Worm (Caenorhabditis elegans) whole organism, L1 larva: ENCODE data around the gene srv-5.

Experiments
- C16A3.4 ChIP-seq: fragments of 150-350 bp; optimal IDR thresholded peaks from 2 replicates; lab custom pipeline; 2014; ENCODE audit warnings: missing biosample characterization, missing genetic modification characterization
- C34B4.2 ChIP-seq: sonication (generic microtip); optimal IDR thresholded peaks from 2 replicates; lab custom pipeline; 2017; ENCODE audit warnings: mild to moderate bottlenecking, missing genetic modification characterization, missing compliant biosample characterization
- aha-1 ChIP-seq: fragments of 150-350 bp; optimal IDR thresholded peaks from 2 replicates; lab custom pipeline; 2014; ENCODE audit warnings: missing biosample characterization, missing genetic modification characterization
- alr-1 ChIP-seq: fragments of 200-800 bp; sonication (Bioruptor generic); optimal IDR thresholded peaks from 2 replicates; lab custom pipeline; 2018; ENCODE audit warnings: borderline replicate concordance, mild to moderate bottlenecking, missing genetic modification characterization, missing compliant biosample characterization
- ceh-63 ChIP-seq: fragments of 200-800 bp; sonication (Bioruptor generic); optimal IDR thresholded peaks from 2 replicates; lab custom pipeline; 2018; ENCODE audit warnings: mild to moderate bottlenecking, missing genetic modification characterization, missing compliant biosample characterization
- ceh-8 ChIP-seq: fragments of 200-800 bp; sonication (Bioruptor generic); optimal IDR thresholded peaks from 2 replicates; lab custom pipeline; 2018; ENCODE audit warnings: mild to moderate bottlenecking, missing genetic modification characterization, moderate library complexity, missing compliant biosample characterization
- ceh-88 ChIP-seq: fragments of 200-800 bp; sonication (Bioruptor generic); IDR thresholded peaks from 2 replicates; pipeline ENCODE4 v1.3.6; 2022; ENCODE audit warnings: missing genetic modification characterization, missing compliant biosample characterization
- ceh-90 ChIP-seq: sonication (generic microtip); optimal IDR thresholded peaks from 2 replicates; lab custom pipeline; 2016; ENCODE audit warnings: missing genetic modification characterization, missing compliant biosample characterization
- ces-1 ChIP-seq: fragments of 150-350 bp; optimal IDR thresholded peaks from 2 replicates; lab custom pipeline; 2014; ENCODE audit warnings: missing biosample characterization, missing genetic modification reagents, missing genetic modification characterization
- dpl-1 ChIP-seq, 3 experiments: fragments of 150-350 bp in 2 of 3; sonication (generic microtip) in 1 of 3; optimal IDR thresholded peaks; 2 replicates each; lab custom pipeline; 2014 to 2017; ENCODE audit warnings: missing biosample characterization in 3 of 3, missing genetic modification characterization in 3 of 3, missing genetic modification reagents in 3 of 3
- dsc-1 ChIP-seq: sonication (generic microtip); optimal IDR thresholded peaks from 2 replicates; lab custom pipeline; 2016; ENCODE audit warnings: mild to moderate bottlenecking, missing genetic modification characterization, missing compliant biosample characterization
- efl-1 ChIP-seq, 4 experiments: fragments of 150-350 bp; optimal IDR thresholded peaks in 3 of 4; peaks in 1 of 4; 1 replicate in 1 of 4; 2 replicates in 3 of 4; lab custom pipeline; 2014; ENCODE audit warnings: missing biosample characterization in 2 of 4, missing genetic modification characterization in 2 of 4, missing genetic modification reagents in 2 of 4
- efl-3 ChIP-seq: fragments of 200-800 bp; sonication (Bioruptor generic); optimal IDR thresholded peaks from 2 replicates; lab custom pipeline; 2018; ENCODE audit warnings: mild to moderate bottlenecking, missing genetic modification characterization, missing compliant biosample characterization
- egl-13 ChIP-seq: sonication (generic microtip); optimal IDR thresholded peaks from 2 replicates; lab custom pipeline; 2016; ENCODE audit warnings: missing genotype, missing genetic modification reagents, missing genetic modification characterization, missing compliant biosample characterization
- elt-2 ChIP-seq: sonication (generic microtip); optimal IDR thresholded peaks from 2 replicates; lab custom pipeline; 2016; ENCODE audit warnings: missing genetic modification characterization, mild to moderate bottlenecking, inconsistent platforms, missing compliant biosample characterization, missing genetic modification reagents
- elt-3 ChIP-seq, 6 experiments: fragments of 150-350 bp in 1 of 6; sonication (generic microtip); optimal IDR thresholded peaks; 2 replicates each; lab custom pipeline; 2017 to 2018; ENCODE audit warnings: missing biosample characterization in 6 of 6, missing genetic modification characterization in 6 of 6, inconsistent platforms in 1 of 6
- ets-5 ChIP-seq: fragments of 200-800 bp; sonication (Bioruptor generic); IDR thresholded peaks from 2 replicates; pipeline ENCODE4 v1.3.6; 2022; ENCODE audit warnings: missing genetic modification characterization, missing compliant biosample characterization
- fkh-10 ChIP-seq: sonication (generic microtip); optimal IDR thresholded peaks from 2 replicates; lab custom pipeline; 2017; ENCODE audit warnings: missing biosample characterization, missing genetic modification reagents, missing genetic modification characterization
- fkh-8 ChIP-seq: sonication (generic microtip); optimal IDR thresholded peaks from 2 replicates; lab custom pipeline; 2016; ENCODE audit warnings: mild to moderate bottlenecking, missing genetic modification characterization, missing compliant biosample characterization
- fos-1 ChIP-seq: fragments of 150-350 bp; optimal IDR thresholded peaks from 2 replicates; lab custom pipeline; 2014; ENCODE audit warnings: missing biosample characterization, missing genetic modification characterization
- hlh-17 ChIP-seq: fragments of 200-800 bp; sonication (Bioruptor generic); optimal IDR thresholded peaks from 2 replicates; lab custom pipeline; 2018; ENCODE audit warnings: missing genetic modification characterization, mild to moderate bottlenecking, missing compliant biosample characterization, moderate library complexity, borderline replicate concordance
- irx-1 ChIP-seq: sonication (generic microtip); optimal IDR thresholded peaks from 2 replicates; lab custom pipeline; 2016; ENCODE audit warnings: missing genetic modification characterization, missing compliant biosample characterization
- lin-13 ChIP-seq: fragments of 150-350 bp; optimal IDR thresholded peaks from 2 replicates; lab custom pipeline; 2014; ENCODE audit warnings: missing biosample characterization, missing genetic modification reagents, missing genetic modification characterization
- lin-14 ChIP-seq: fragments of 200-800 bp; sonication (Bioruptor generic); optimal IDR thresholded peaks from 2 replicates; lab custom pipeline; 2018; ENCODE audit warnings: mild to moderate bottlenecking, missing genetic modification characterization, moderate library complexity, missing compliant biosample characterization
- lin-35 ChIP-seq, 2 experiments: fragments of 150-350 bp; optimal IDR thresholded peaks; 2 replicates each; lab custom pipeline; 2014; ENCODE audit warnings: missing biosample characterization in 2 of 2, missing genetic modification characterization in 2 of 2, missing genetic modification reagents in 2 of 2
- lin-39 ChIP-seq: fragments of 150-350 bp; optimal IDR thresholded peaks from 2 replicates; lab custom pipeline; 2014; ENCODE audit warnings: missing biosample characterization, missing genetic modification reagents, missing genetic modification characterization
- mab-9 ChIP-seq: fragments of 200-800 bp; sonication (Bioruptor generic); IDR thresholded peaks from 2 replicates; pipeline ENCODE4 v1.3.6; 2022; ENCODE audit warnings: missing genetic modification reagents, missing genetic modification characterization, missing compliant biosample characterization
- mep-1 ChIP-seq: fragments of 150-350 bp; optimal IDR thresholded peaks from 2 replicates; lab custom pipeline; 2014; ENCODE audit warnings: missing biosample characterization, missing genetic modification characterization
- nhr-12 ChIP-seq: sonication (generic microtip); optimal IDR thresholded peaks from 2 replicates; lab custom pipeline; 2017; ENCODE audit warnings: missing biosample characterization, missing genetic modification characterization
- nhr-20 ChIP-seq: sonication (generic microtip); optimal IDR thresholded peaks from 2 replicates; lab custom pipeline; 2016; ENCODE audit warnings: mild to moderate bottlenecking, missing genetic modification characterization, missing compliant biosample characterization
- nhr-28 ChIP-seq: fragments of 150-350 bp; optimal IDR thresholded peaks from 2 replicates; lab custom pipeline; 2014; ENCODE audit warnings: missing biosample characterization, missing genetic modification characterization
- nhr-47 ChIP-seq: sonication (generic microtip); optimal IDR thresholded peaks from 2 replicates; lab custom pipeline; 2016; ENCODE audit warnings: mild to moderate bottlenecking, missing genetic modification characterization, moderate library complexity, missing compliant biosample characterization
- nhr-71 ChIP-seq: sonication (generic microtip); optimal IDR thresholded peaks from 2 replicates; lab custom pipeline; 2016; ENCODE audit warnings: mild to moderate bottlenecking, missing genetic modification characterization, moderate library complexity, missing compliant biosample characterization
- nhr-76 ChIP-seq: sonication (generic microtip); optimal IDR thresholded peaks from 2 replicates; lab custom pipeline; 2017; ENCODE audit warnings: missing biosample characterization, missing genetic modification characterization
- nhr-77 ChIP-seq: fragments of 150-350 bp; optimal IDR thresholded peaks from 2 replicates; lab custom pipeline; 2014; ENCODE audit warnings: missing biosample characterization, missing genetic modification characterization
- nhr-84 ChIP-seq: sonication (generic microtip); optimal IDR thresholded peaks from 2 replicates; lab custom pipeline; 2017; ENCODE audit warnings: missing biosample characterization, missing genetic modification characterization
- nhr-85 ChIP-seq: sonication (generic microtip); peaks from one replicate; lab custom pipeline; 2016; ENCODE audit warnings: missing genetic modification characterization, inconsistent platforms, missing compliant biosample characterization
- rnt-1 ChIP-seq: sonication (generic microtip); optimal IDR thresholded peaks from 2 replicates; lab custom pipeline; 2016; ENCODE audit warnings: mild to moderate bottlenecking, missing genetic modification characterization, moderate library complexity, missing compliant biosample characterization
- skn-1 ChIP-seq: fragments of 150-350 bp; optimal IDR thresholded peaks from 2 replicates; lab custom pipeline; 2014; ENCODE audit warnings: missing biosample characterization, missing genetic modification characterization
- snpc-4 ChIP-seq: fragments of 150-350 bp; optimal IDR thresholded peaks from 2 replicates; lab custom pipeline; 2014; ENCODE audit warnings: missing biosample characterization, missing genetic modification characterization
- snu-23 ChIP-seq: sonication (generic microtip); optimal IDR thresholded peaks from 2 replicates; lab custom pipeline; 2016; ENCODE audit warnings: missing genetic modification characterization, missing compliant biosample characterization
- swsn-7 ChIP-seq: sonication (generic microtip); optimal IDR thresholded peaks from 2 replicates; lab custom pipeline; 2016; ENCODE audit warnings: missing genetic modification characterization, missing compliant biosample characterization
- unc-30 ChIP-seq: sonication (generic microtip); optimal IDR thresholded peaks from 2 replicates; lab custom pipeline; 2017; ENCODE audit warnings: missing biosample characterization, missing genetic modification characterization
- unc-98 ChIP-seq: fragments of 200-800 bp; sonication (Bioruptor generic); IDR thresholded peaks from 2 replicates; pipeline ENCODE4 v1.3.6; 2022; ENCODE audit warnings: missing genetic modification characterization, missing compliant biosample characterization
- vab-15 ChIP-seq: sonication (generic microtip); optimal IDR thresholded peaks from 2 replicates; lab custom pipeline; 2017; ENCODE audit warnings: missing genotype, mild to moderate bottlenecking, missing genetic modification characterization, missing compliant biosample characterization
- xbp-1 ChIP-seq: sonication (generic microtip); optimal IDR thresholded peaks from 2 replicates; lab custom pipeline; 2016; ENCODE audit warnings: missing genetic modification characterization, missing compliant biosample characterization
- zip-4 ChIP-seq: fragments of 200-800 bp; sonication (Bioruptor generic); optimal IDR thresholded peaks from 2 replicates; lab custom pipeline; 2018; ENCODE audit warnings: mild to moderate bottlenecking, missing genetic modification characterization, moderate library complexity, missing compliant biosample characterization
- ztf-11 ChIP-seq, 2 experiments: sonication (generic microtip); optimal IDR thresholded peaks; 2 replicates each; lab custom pipeline; 2016 to 2017; ENCODE audit warnings: missing genetic modification characterization in 2 of 2, missing biosample characterization in 1 of 2, missing compliant biosample characterization in 1 of 2

The srv-5 gene

DNA sequence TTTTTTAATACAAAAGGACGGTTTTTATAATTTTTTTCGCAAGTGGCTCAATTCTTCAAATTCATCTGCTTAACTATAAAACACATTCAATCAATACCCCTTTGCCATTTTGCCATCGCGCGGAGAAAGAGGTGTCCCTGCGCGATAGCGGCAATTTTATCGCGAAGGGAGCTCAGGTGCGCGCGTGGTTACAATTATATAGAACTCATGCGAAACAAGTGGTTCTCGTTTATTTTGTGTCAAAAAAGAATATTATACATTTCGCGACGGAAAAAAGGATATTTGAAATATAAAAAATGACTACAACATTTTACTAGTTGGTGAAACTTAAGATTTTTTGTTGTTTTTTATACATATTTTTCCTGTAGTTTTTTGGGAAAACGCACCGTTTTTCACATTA, 43.0 kb upstream of the srv-5 start (continued):
- TF ChIP-seq elt-3 (tag; optimal IDR thresholded peaks at IDR 0.05; lab: Kevin White, UChicago) (peak; percentile 75 to 99 (median 90)), vab-15 (tag; lab: Kevin White, UChicago) (peak; percentile 84), ceh-63 (GFP tag; lab: Kevin White, UChicago) (peak; percentile 88), irx-1 (tag; lab: Kevin White, UChicago) (peak; percentile 100), C16A3.4 (tag; lab: Kevin White, UChicago) (peak; percentile 99), zip-4 (GFP tag; lab: Kevin White, UChicago) (peak; percentile 96), alr-1 (tag; lab: Kevin White, UChicago) (no peak), lin-39 (peak; percentile 99), swsn-7 (tag; lab: Kevin White, UChicago) (peak; percentile 99), fkh-8 (tag; lab: Kevin White, UChicago) (peak; percentile 96), lin-13 (peak; percentile 97), nhr-20 (peak; percentile 99), ceh-8 (GFP tag; lab: Kevin White, UChicago) (peak; percentile 100), ceh-90 (tag; lab: Kevin White, UChicago) (no peak), lin-35 (GFP tag; optimal IDR thresholded peaks at IDR 0.05; lab: Kevin White, UChicago) (peak; percentile 72 to 91), mab-9 (GFP tag; lab: Robert Waterston, UW) (peak; percentile 98), ztf-11 (tag; optimal IDR thresholded peaks at IDR 0.05; lab: Kevin White, UChicago) (peak; percentile 78 to 99), fkh-10 (GFP tag; lab: Kevin White, UChicago) (peak; percentile 100), nhr-77 (tag; lab: Kevin White, UChicago) (peak; percentile 99), ets-5 (peak; percentile 92; the same call in 1 of the 2 replicates), efl-3 (GFP tag; lab: Kevin White, UChicago) (peak; percentile 95), ces-1 (GFP tag; lab: Kevin White, UChicago) (peak; percentile 96), hlh-17 (GFP tag; lab: Kevin White, UChicago) (no peak), unc-30 (tag; lab: Kevin White, UChicago) (peak; percentile 80), fos-1 (tag; lab: Kevin White, UChicago) (peak; percentile 97), egl-13 (tag; lab: Kevin White, UChicago) (peak; percentile 100), ceh-88 (GFP tag; lab: Robert Waterston, UW) (peak; percentile 98), elt-2 (tag; lab: Kevin White, UChicago) (peak; percentile 91), aha-1 (tag; lab: Kevin White, UChicago) (peak; percentile 94), nhr-85 (tag; lab: Kevin White, UChicago) (peak; percentile 98), skn-1 (tag; lab: Kevin White, UChicago) (peak; percentile 99)
- TF ChIP-seq, all 84 proteins: peak for 77

- peak; percentile 65 for TF ChIP-seq rnt-1 (tag; lab: Kevin White, UChicago)
- peak; percentile 59 for TF ChIP-seq lin-14 (GFP tag; lab: Kevin White, UChicago)
- TF ChIP-seq mep-1 (tag; lab: Kevin White, UChicago): peak; percentile 28
- TF ChIP-seq dsc-1: no peak
- TF ChIP-seq efl-3 (GFP tag; lab: Kevin White, UChicago): no peak
- TF ChIP-seq alr-1 (tag; lab: Kevin White, UChicago): no peak
- TF ChIP-seq nhr-71 (tag; lab: Kevin White, UChicago): peak; percentile 12
- peak; percentile 9 for TF ChIP-seq snpc-4 (tag; lab: Kevin White, UChicago)
- peak; percentile 23 for TF ChIP-seq nhr-47 (tag; lab: Kevin White, UChicago)
- TF ChIP-seq unc-98 (GFP tag; lab: Robert Waterston, UW): no peak
- TF ChIP-seq dpl-1 (GFP tag; optimal IDR thresholded peaks at IDR 0.05; lab: Kevin White, UChicago): no peak
- no peak for TF ChIP-seq ceh-63 (GFP tag; lab: Kevin White, UChicago)
- TF ChIP-seq lin-35 (GFP tag; optimal IDR thresholded peaks at IDR 0.05; lab: Kevin White, UChicago): no peak
- no peak for TF ChIP-seq fos-1 (tag; lab: Kevin White, UChicago)
- TF ChIP-seq egl-13 (tag; lab: Kevin White, UChicago): no peak
- TF ChIP-seq zip-4 (GFP tag; lab: Kevin White, UChicago): peak; percentile 80
- TF ChIP-seq hlh-17 (GFP tag; lab: Kevin White, UChicago): no peak
- TF ChIP-seq nhr-84 (tag; lab: Kevin White, UChicago): no peak
- no peak for TF ChIP-seq C34B4.2 (tag; lab: Kevin White, UChicago)
- no peak for TF ChIP-seq nhr-28
- peak; percentile 24 for TF ChIP-seq xbp-1 (tag; lab: Kevin White, UChicago)
- TF ChIP-seq swsn-7 (tag; lab: Kevin White, UChicago): peak; percentile 5
- TF ChIP-seq nhr-20: peak; percentile 5
- peak; percentile 44 for TF ChIP-seq skn-1 (tag; lab: Kevin White, UChicago)
- TF ChIP-seq vab-15 (tag; lab: Kevin White, UChicago): no peak
- TF ChIP-seq snu-23 (GFP tag; lab: Kevin White, UChicago): peak; percentile 2
- TF ChIP-seq efl-1 (optimal IDR thresholded peaks at IDR 0.05; lab: Kevin White, UChicago): peak in 1 of 2 experiments; percentile 24
- TF ChIP-seq efl-1 (GFP tag; optimal IDR thresholded peaks at IDR 0.05 in 1 of 2; lab: Kevin White, UChicago): peak in 1 of 2 experiments; percentile 84
- TF ChIP-seq nhr-12 (tag; lab: Kevin White, UChicago): no peak
- TF ChIP-seq nhr-76: no peak
Observed at ce11 chrX:4214643-4215042, 37.5 kb upstream of the srv-5 start.
